Worm (Caenorhabditis elegans): ENCODE results near the gene K07C5.9.

- TF ChIP-seq aly-2 (tag; optimal IDR thresholded peaks at IDR 0.05) (no peak), saeg-2 (GFP tag; IDR thresholded peaks at IDR 0.05) (no peak), egl-27 (tag; optimal IDR thresholded peaks at IDR 0.05) (no peak), R02D3.7 (tag; optimal IDR thresholded peaks at IDR 0.05) (no peak), F49E8.2 (tag; optimal IDR thresholded peaks at IDR 0.05; ENCODE audit: borderline replicate concordance) (no peak), aha-1 (tag) (no peak), nhr-11 (tag; optimal IDR thresholded peaks at IDR 0.05) (no peak), pha-4 (GFP tag; IDR thresholded peaks at IDR 0.05) (no peak), pha-4 (tag; optimal IDR thresholded peaks at IDR 0.05) (no peak), duxl-1 (tag; optimal IDR thresholded peaks at IDR 0.05; ENCODE audit: poor library complexity) (no peak)
Observed at ce11 chrV:10368256-10368655, 18.3 kb upstream of the K07C5.9 start, which contains the start of gene sri-20.
